Fruit fly (Drosophila melanogaster) whole organism, pupa: ENCODE results near the gene CG1271.

Experiments used
- CG10348 ChIP-seq: fragments of 200-800 bp; sonication (Bioruptor generic); IDR thresholded peaks from 2 replicates; pipeline ENCODE4 v1.3.6; 2022; ENCODE audit warnings: missing biosample characterization, missing genetic modification characterization
- CG13204 ChIP-seq: fragments of 200-800 bp; sonication (Bioruptor generic); optimal IDR thresholded peaks from 2 replicates; lab custom pipeline; 2018; ENCODE audit warnings: missing biosample characterization, mild to moderate bottlenecking, missing genetic modification characterization, moderate library complexity
- CG15710 ChIP-seq: fragments of 200-800 bp; sonication (Bioruptor generic); optimal IDR thresholded peaks from 2 replicates; lab custom pipeline; 2018; ENCODE audit warnings: missing biosample characterization, mild to moderate bottlenecking, missing genetic modification characterization, moderate library complexity
- CG4496 ChIP-seq: fragments of 200-800 bp; sonication (Bioruptor generic); IDR thresholded peaks from 3 replicates; pipeline ENCODE4 v1.3.6; 2022; ENCODE audit warnings: missing biosample characterization, missing genetic modification characterization
- CG8159 ChIP-seq: fragments of 200-800 bp; sonication (Bioruptor generic); optimal IDR thresholded peaks from 3 replicates; lab custom pipeline; 2018; ENCODE audit warnings: missing biosample characterization, mild to moderate bottlenecking, missing genetic modification characterization, moderate library complexity
- CG9948 ChIP-seq: fragments of 200-800 bp; sonication (Bioruptor generic); optimal IDR thresholded peaks from 2 replicates; lab custom pipeline; 2018; ENCODE audit warnings: missing biosample characterization, mild to moderate bottlenecking, missing genetic modification characterization, moderate library complexity
- EcR ChIP-seq: fragments of 200-800 bp; sonication (Bioruptor generic); optimal IDR thresholded peaks from 3 replicates; lab custom pipeline; 2019; ENCODE audit warnings: missing biosample characterization, missing genetic modification characterization, mild to moderate bottlenecking, moderate library complexity, missing genetic modification reagents
- Pif1A ChIP-seq: fragments of 200-800 bp; sonication (Bioruptor generic); optimal IDR thresholded peaks from 3 replicates; lab custom pipeline; 2016; ENCODE audit warnings: missing biosample characterization, missing genetic modification characterization
- Snoo ChIP-seq: fragments of 200-800 bp; sonication (Bioruptor generic); optimal IDR thresholded peaks from 3 replicates; lab custom pipeline; 2017; ENCODE audit warnings: missing biosample characterization, mild to moderate bottlenecking, missing genetic modification characterization, inconsistent platforms

DNA sequence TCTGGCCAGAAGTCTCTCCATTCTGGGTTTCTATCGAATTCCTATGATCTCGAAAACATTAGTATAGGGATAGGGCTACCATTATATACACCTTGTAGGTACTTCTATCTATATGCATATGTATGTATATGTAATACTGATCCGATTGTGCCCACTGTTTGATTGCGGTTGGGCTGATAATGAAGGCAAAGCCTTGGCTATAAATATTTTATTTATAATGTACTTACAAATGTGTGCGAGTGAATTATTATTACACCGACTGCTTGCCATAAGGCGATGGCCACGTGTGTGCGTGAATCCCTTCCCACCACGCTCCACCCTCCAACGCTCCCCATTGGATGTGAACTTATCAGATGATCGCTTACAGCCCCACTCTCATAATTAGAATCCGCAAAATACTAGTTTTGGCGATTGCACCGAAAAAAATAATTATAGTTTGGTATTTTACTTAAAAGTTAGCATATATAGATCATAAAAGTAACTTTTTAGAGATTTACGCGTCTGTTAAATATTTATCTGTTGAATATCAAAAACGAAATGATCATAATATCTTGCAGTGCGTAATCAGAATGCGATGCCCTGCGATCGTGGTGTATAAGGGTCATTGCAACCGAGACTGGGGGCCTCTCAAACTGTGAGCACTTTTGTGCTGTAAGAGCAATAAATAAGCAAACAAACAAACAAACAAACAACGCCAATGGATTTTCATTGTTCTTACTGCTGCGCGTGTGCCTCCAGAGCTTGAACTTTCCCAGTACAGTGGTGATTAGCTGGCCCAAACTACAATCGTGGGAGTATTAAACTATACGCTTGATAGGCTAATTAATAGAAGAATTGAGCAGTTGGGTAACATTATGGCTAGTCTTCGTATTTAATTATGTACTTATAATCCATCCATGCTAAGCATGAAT, 28.0 kb downstream of the CG1271 start:
- TF ChIP-seq CG9948 (tag; lab: Kevin White, UChicago), result peak; percentile 41
- TF ChIP-seq CG8159 (tag; lab: Kevin White, UChicago), result peak; percentile 46
- peak; percentile 52 for TF ChIP-seq EcR (GFP tag; lab: Kevin White, UChicago)
- TF ChIP-seq CG13204, result no peak
- no peak for TF ChIP-seq Pif1A (GFP tag; lab: Kevin White, UChicago)
- TF ChIP-seq CG10348 (GFP tag; lab: Robert Waterston, UW), result no peak
- TF ChIP-seq CG4496 (GFP tag; lab: Robert Waterston, UW), result peak; percentile 79; the same call in 2 of the 3 replicates
- no peak for TF ChIP-seq Snoo (tag; lab: Kevin White, UChicago)
- TF ChIP-seq CG15710 (tag; lab: Kevin White, UChicago), result peak; percentile 42
